Worm (Caenorhabditis elegans) whole organism, L3 larva: ENCODE data around the gene F58B6.1.

ENCODE experiments used
- elt-1 ChIP-seq: fragments of 150-350 bp; optimal IDR thresholded peaks from 2 replicates; lab custom pipeline; 2014; ENCODE audit warnings: missing biosample characterization, missing genetic modification characterization
- fkh-10 ChIP-seq: sonication (generic microtip); optimal IDR thresholded peaks from 2 replicates; lab custom pipeline; 2017; ENCODE audit warnings: missing biosample characterization, missing genetic modification reagents, missing genetic modification characterization
- lin-39 ChIP-seq: fragments of 150-350 bp; optimal IDR thresholded peaks from 2 replicates; lab custom pipeline; 2018; ENCODE audit warnings: missing biosample characterization, missing genetic modification reagents, missing genetic modification characterization
- snpc-4 ChIP-seq: fragments of 150-350 bp; optimal IDR thresholded peaks from 2 replicates; lab custom pipeline; 2014; ENCODE audit warnings: missing biosample characterization, missing genetic modification characterization

DNA sequence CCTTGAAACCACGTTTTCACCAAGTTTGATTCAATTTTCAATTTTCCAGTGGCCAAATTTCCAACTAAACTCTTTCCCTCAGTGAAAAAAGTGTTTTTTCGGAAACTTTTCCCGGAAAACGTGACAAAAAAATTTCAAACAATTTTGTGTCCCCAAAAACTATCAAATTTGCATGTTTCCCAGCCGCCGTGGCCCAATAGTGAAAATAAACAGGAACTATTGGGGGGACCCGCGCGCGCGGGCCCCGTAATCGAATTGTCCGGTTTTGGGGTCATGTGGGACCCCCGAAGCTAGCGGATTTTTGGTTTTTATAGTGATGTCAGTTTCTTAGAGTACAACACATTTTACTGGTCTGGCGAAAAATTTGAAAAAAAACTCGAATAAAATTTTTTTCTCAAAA is 15.8 kb upstream of the F58B6.1 start:
- TF ChIP-seq snpc-4: no peak
- TF ChIP-seq fkh-10: no peak
- no peak for TF ChIP-seq lin-39 (tag; lab: Kevin White, UChicago)
- no peak for TF ChIP-seq elt-1 (tag; lab: Kevin White, UChicago)
